Worm (Caenorhabditis elegans): ENCODE measurements around the gene clec-218.

ce11 chrV:8351371-8351770 lies 43.6 kb downstream of the clec-218 start, which contains the start of gene srsx-22:
- TF ChIP-seq unc-39 (tag; optimal IDR thresholded peaks at IDR 0.05), result no peak
- TF ChIP-seq ztf-11 (tag; optimal IDR thresholded peaks at IDR 0.05), result no peak
- TF ChIP-seq nhr-12 (tag; optimal IDR thresholded peaks at IDR 0.05), result no peak
